Fruit fly (Drosophila melanogaster) whole organism, larva: ENCODE measurements around the gene CG31287.

Experiments
- noc ChIP-seq: fragments of 200-800 bp; sonication (Bioruptor generic); optimal IDR thresholded peaks from 3 replicates; lab custom pipeline; 2019; ENCODE audit warnings: missing biosample characterization, mild to moderate bottlenecking, missing genetic modification characterization, moderate library complexity

The CG31287 gene

DNA sequence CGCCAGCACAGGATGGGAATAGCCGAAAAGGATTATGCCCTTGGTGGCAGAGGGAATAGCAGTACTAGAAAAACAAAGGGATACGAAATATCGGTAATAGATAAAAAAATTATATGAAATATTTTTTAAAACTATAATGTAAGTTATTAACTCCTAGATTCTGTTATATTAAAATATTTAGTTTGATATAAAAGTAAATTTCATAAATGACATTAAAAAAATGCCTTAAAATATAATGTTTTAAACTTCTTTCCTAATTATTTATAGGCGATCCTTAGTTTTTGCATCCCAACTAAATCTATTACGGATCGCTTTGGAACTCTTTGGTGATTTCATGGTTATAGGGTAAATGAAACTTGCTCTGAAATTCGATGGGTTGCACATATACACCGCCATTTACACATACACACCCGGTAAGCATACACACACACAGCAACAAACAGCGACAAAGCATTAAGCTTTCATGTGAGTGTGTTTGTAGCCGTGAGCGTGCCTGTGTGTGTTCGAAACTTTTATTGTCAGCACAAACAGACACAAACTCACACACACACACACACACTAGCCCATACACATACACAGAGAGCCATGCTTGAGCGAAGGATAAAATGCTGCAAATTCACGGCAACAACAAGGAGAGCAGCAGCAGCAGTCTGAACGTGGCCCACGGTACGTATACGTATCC, 10.8 kb downstream of the CG31287 start:
- no peak for TF ChIP-seq noc (tag; lab: Kevin White, UChicago)

DNA sequence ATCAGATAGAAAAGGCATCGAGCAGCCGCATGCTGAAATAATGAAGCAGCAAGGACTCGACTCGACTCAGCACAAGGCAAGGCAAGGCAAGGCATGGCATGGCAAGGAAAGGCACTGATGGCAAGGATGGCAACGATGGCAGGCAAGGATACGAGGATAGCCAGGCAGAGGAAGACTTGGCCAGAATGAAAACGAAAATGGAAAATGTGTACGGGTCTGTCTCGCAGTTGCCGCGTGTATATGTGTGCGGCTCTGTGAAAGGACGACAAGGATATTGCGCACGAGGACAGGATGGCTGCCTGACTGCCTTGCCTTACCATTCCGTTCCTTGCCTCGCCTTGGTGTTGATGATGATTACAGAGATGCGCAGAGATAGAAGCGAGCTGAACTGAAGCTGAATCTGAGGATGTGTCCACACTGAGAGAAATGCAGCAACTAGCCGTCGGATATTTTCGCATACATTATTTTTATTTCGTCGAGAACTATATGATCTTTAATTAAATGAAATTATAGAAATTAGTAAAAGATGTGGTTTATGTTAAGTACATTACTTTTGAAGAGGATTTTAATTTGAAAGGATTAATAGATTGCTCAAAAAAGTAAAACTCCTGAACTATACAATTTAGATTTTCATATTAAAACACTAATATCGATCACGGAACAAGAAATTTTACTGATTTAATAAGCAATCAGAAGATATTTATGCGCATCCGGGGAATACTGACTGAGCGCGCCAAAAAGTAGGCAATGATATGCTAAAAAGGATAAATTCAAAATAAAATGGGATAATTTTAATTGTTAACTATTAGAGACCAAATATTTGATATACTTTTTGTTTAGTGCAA, 11.5 kb downstream of the CG31287 start:
- no peak for TF ChIP-seq noc (tag; lab: Kevin White, UChicago)

DNA sequence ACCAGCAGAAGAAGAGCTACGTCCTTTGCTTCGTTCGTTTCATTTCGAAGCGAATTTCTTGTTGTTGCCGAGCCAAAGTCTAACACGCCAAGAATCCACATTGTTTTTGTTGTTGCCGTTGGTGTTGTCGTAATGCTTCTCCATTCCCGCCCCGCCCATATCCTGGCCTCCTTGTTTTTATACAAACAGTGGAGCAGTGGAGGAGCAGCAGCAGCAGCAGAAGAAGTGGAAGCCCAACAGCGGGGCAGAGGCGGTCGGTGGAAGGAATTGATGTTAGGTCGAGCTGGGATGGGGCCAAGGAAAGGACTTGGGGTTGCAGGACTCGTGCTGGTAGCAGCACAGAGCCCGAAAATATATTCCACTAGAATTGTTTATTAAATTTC, 12.1 kb downstream of the CG31287 start:
- no peak for TF ChIP-seq noc (tag; lab: Kevin White, UChicago)

DNA sequence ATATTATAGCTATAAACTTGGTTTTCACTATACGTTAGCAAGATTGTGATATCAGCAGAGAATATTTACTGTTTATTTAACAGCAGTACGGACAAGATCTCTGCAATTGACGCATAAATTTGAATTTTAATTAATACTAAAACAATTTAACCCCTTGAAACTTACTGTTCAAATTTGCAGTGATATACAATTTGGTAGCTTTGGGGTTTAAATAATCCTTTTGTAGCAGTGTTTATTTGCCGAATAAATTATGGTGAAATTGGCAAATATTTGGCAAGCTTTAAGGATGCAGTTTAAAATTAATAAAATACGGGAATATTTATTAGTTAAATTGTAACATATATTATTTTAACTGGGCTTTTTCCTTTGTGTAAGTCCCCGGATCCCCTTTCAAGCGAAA, 14.2 kb downstream of the CG31287 start:
- TF ChIP-seq noc (tag; lab: Kevin White, UChicago): no peak

DNA sequence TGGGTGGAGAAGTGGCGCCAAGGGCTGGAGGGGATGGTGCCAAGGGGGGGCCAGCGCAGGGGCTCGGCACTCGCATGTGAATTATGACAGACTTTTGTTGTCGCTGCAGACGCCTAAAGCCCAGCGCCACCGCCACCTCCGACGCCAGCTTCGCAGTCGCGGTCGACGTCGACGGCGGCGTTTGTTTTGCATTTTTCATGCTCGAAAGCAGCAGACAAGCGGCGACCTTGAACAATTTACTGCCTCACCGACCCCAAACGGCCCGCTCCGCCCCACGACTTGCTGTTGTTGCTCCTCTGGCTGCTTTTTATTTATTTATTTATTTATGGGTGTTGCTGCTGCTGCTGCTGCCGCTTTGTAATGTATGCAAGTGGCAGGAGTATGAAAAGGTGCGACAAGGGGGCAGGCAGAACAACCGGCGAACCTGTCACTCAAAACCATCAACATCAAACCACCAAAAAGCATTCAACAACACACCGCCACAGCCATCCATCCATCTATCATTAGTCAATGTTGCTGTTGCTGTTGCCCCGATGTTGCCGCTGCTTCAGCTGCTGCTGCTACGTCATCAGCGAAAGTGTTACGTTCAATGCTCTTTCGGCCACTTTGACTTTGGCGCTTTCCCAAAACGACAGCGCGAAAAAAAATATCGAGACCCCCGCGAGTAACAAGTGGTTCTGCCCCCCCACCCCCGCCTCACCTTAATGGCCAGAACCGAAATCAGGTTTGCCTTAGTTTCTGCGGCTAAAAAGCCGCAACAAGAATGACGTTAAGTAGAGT, 15.3 kb downstream of the CG31287 start:
- no peak for TF ChIP-seq noc (tag; lab: Kevin White, UChicago)

DNA sequence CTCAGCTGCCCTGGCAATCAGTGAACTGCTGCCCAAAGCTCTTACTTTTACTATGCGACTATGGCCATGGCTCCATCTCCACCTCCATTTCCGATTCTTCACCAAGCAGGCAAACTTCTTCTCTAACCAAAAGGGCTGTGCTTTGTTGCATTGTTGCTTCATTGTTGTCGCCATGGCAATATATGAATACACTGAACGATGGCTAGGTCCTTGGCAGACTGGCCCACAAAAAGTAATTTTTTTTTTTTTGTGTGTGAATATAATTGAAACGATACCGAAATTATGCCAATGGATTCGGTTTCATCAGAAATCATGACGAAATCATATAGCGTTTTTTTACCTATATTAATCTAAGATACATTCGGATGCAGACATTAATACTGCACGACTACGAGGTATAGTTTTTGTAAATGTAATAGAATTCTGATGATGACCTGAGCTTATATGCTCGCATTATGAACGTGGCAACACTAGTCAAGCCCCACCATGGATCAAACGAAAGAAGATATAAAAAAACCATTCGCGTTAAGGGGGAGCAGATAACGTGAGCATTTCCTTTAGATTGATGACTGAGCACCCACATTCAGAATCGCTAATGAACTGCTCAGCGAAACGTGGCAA, 17.0 kb downstream of the CG31287 start:
- TF ChIP-seq noc (tag; lab: Kevin White, UChicago): no peak

DNA sequence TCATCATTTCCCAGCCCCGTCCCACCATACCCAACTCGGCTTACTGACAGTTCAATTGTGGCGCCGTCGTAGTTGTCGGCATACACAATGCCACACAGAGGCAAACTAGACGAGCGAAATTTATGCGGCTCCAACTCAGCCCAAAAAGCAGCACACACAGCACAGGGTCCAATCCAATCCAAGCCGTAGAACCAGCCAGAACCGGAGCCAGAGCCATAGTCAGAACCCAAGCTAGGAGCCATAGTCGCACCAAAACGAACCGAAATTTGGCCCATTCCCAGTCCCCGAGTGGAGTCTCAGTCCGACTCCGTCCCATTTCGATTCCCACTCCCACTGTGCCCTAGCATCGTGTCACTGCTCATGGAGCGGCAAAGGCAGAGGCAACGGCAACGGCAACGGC, 17.7 kb downstream of the CG31287 start:
- no peak for TF ChIP-seq noc (tag; lab: Kevin White, UChicago)

DNA sequence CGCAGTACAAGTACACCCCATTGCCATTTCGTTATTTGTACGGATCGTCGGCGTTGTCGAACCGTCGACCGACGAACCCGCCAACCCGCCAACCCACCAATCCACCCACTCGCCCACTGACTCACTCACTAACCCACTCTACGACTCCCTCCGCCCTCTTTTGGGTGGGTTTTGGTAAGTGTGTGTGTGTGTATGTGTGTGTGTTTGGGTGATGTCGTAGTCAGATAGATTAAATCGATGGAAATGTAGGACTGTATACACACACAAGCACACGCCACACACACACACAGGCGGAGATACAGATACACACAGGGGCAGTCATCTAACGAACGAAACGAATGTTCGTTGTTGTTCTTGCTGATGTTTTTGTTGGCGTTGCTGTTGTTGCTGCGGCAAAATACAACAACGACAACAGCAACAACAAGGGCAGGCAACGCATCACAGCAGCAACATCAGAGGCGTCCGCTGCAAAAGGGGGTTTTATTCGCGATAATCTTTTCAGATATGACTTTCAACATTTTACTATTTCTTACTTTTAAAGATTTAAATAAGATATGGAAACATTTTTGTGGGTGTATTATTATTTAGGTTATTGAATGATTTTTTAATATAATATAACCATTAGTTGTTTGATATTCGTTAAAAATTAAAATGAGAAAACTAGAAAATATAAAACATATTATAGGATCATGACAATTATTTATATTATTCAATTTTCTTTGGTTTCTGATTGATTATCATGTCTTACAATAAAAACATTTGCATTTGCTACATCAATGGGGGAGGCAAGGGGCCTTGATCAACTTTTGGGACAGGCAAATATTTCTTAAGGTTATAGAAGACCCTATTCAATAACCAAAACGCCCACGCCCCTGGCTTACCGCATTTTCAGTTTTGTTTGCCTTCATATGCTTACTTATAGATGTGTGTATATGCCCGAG, 18.5 kb downstream of the CG31287 start:
- TF ChIP-seq noc (tag; lab: Kevin White, UChicago): peak; percentile 64

DNA sequence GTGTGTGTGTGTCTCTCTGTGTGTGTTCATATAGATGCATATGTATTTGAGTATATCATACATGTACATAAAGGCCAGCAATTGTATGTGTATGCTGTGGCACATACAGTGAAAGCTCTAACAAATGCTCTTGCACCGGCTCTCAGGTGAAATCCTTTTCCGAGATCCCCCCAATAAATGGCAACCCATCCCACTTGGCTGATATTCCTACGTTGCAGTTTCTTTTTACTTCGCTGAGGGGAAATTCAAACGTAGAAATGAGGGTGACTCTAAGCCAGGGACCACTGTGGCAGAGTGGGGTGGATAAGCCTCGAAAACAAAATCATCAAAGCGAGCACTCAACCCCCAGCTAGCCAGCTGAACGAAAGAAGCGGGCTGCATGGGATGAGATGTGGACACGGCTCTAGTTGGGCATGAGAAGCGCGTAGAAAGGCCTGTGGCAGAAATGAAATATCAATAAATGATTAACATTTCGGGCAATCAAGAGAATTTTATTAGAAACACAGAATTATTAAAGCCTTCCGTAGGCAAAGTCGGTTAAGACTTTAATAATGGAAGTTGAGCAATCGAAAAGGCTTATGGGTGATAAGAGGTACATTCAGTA, 19.2 kb downstream of the CG31287 start:
- peak; percentile 84 for TF ChIP-seq noc (tag; lab: Kevin White, UChicago)

DNA sequence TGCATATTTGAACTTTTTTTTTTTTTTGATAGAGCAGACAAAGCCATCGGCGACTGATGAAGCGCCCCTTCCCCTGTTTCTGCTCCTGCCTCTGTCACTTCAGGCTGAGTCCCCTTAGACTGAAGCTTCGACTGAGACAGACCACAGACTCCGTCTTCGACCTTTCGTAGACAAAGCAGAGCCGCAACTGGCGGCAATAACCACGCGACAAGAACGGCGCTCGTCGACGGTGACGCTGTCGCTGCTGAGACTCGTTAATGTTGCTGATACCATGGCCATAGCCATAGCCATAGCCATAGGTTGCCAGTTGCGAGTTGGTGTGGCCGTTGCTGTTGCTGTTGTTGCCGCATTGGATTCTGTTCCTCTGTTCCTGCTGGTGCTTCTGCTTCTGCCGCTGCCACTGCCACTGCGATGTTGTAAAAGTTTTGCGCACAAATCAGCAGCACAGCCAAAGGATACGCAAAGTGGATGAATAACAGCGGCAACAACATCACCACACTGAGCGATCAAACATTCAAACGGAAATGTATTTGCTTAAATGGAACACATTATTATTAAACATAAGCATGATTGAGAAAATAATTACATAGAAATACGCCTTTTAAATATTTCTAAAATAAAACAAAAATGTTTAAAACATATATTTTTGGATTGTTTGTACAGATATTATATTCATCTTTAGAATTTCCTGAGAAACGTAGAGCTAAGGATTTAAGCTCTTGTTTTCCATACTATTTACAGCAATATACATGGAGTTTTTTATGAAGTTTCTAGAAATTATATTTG, 20.3 kb downstream of the CG31287 start:
- no peak for TF ChIP-seq noc (tag; lab: Kevin White, UChicago)

DNA sequence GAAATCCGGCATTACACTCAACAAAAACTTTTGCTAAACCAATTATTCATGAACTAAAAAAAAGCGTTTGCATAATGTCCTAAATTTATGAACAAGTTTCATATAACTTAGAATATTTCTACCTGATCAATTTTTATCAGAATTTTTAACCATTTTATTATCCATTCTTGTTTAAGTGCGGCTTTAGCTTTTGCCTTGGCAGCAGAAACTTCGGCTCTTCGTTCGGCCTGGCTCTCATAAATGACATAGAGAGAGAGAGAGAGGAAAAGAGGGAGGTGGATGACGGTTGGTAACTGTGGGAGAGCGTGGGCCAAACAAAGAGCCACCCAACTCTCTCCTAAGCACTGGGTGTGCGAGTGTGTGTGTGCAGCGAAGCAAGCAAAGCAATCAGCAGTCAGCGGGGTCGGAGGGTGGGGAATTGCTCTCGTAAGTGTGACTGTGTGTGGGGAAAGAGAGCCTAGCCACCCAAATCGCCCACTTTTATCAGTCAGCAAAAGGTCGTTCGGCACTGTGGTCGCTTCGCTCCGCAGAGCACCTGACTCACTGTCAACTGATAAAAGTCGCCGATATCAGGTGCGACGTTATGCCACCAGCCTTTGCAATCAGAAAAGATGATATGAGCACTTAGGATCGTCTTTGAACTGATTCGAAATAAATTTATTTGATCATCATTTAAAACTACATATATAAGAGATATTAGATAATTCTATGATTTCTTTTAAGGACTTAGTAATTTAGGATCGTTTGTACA, 21.4 kb downstream of the CG31287 start:
- peak; percentile 95 for TF ChIP-seq noc (tag; lab: Kevin White, UChicago)

DNA sequence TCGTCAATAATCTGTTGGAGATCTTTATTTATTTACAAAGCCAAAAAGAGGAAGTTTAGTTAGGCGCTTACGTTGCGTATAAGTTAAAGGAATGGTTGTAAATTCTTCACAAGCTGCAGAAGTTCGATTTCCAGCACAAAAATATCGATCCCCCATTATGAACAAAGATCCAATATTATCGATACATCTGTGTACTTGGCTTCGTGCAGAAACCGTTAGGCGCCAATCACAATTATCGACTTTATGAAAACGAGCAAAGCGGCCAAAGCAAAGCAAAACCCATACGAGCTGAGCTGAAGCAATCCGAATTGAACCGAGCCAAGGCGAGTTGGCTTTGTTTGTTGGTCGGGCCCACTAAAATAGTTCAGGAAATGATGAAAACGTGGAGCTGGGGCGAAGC, 22.2 kb downstream of the CG31287 start, which contains the start of gene tara:
tara (plus strand) TSS at position 301 of the 400 bp plus-strand sequence.
- TF ChIP-seq noc (tag; lab: Kevin White, UChicago): no peak

DNA sequence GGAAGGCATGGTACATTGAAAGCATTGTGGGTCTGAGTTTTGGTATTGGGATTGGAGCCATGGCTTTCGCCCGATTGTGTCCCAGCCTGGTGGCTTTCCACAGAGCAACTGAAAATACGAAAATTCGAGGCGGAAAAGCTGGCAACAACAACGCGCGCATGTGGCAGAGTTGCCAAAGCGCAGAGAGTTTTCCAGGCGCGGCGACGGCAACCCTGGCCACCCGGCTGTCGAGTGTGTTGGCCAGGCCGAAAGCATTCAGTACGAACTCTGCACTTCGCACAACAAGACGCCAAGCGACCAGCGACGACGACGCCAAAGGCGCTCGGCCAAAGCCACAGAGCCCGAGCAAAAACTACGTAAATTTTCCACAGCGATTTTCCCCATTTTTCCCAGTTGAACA, 22.6 kb downstream of the CG31287 start:
- TF ChIP-seq noc (tag; lab: Kevin White, UChicago): no peak
